Worm (Caenorhabditis elegans) whole organism, L1 larva: ENCODE measurements around the gene sel-13.

Experiments
- F16B12.6 ChIP-seq: fragments of 150-350 bp; optimal IDR thresholded peaks from 2 replicates; lab custom pipeline; 2014; ENCODE audit warnings: missing biosample characterization, missing genetic modification characterization
- aly-2 ChIP-seq: fragments of 150-350 bp; optimal IDR thresholded peaks from 2 replicates; lab custom pipeline; 2014; ENCODE audit warnings: missing biosample characterization, missing genetic modification characterization
- ceh-88 ChIP-seq: fragments of 200-800 bp; sonication (Bioruptor generic); IDR thresholded peaks from 2 replicates; pipeline ENCODE4 v1.3.6; 2022; ENCODE audit warnings: missing genetic modification characterization, missing compliant biosample characterization
- egl-27 ChIP-seq, 2 experiments: fragments of 150-350 bp in 1 of 2; sonication (generic microtip); optimal IDR thresholded peaks; 3 replicates each; lab custom pipeline; 2017 to 2018; ENCODE audit warnings: missing biosample characterization in 2 of 2, missing genetic modification characterization in 2 of 2, missing genetic modification reagents in 2 of 2
- lin-39 ChIP-seq: fragments of 150-350 bp; optimal IDR thresholded peaks from 2 replicates; lab custom pipeline; 2014; ENCODE audit warnings: missing biosample characterization, missing genetic modification reagents, missing genetic modification characterization
- nhr-11 ChIP-seq: fragments of 150-350 bp; optimal IDR thresholded peaks from 2 replicates; lab custom pipeline; 2014; ENCODE audit warnings: missing biosample characterization, missing genetic modification characterization
- nhr-237 ChIP-seq: fragments of 150-350 bp; optimal IDR thresholded peaks from 2 replicates; lab custom pipeline; 2014; ENCODE audit warnings: missing biosample characterization, missing genetic modification characterization
- nhr-84 ChIP-seq: sonication (generic microtip); optimal IDR thresholded peaks from 2 replicates; lab custom pipeline; 2017; ENCODE audit warnings: missing biosample characterization, missing genetic modification characterization
- pag-3 ChIP-seq: sonication (generic microtip); optimal IDR thresholded peaks from 2 replicates; lab custom pipeline; 2017; ENCODE audit warnings: missing genetic modification characterization, mild to moderate bottlenecking, missing compliant biosample characterization, antibody characterized with exemption, borderline replicate concordance; ENCODE audit not compliant: insufficient read depth
- skn-1 ChIP-seq: fragments of 150-350 bp; optimal IDR thresholded peaks from 2 replicates; lab custom pipeline; 2014; ENCODE audit warnings: missing biosample characterization, missing genetic modification characterization
- xbp-1 ChIP-seq: sonication (generic microtip); optimal IDR thresholded peaks from 2 replicates; lab custom pipeline; 2016; ENCODE audit warnings: missing genetic modification characterization, missing compliant biosample characterization

DNA sequence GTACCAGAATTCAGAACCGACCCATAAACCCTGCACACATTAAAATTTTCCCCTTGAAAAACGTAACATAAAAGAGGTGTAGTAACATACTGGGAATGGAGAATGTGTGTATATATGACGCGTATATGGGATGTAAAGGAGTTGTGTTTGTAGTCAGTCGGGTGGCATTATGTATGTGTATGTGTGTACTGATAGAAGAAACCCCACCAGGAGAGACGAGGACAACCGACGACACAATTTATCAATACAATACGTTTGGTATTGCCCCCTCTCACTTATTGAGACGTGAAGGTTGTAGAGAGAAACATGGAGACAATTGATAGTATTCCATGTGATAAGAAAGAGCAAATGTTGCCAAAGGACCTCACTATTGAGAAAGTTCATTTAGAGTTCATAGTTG lies 32.0 kb downstream of the sel-13 start:
- TF ChIP-seq egl-27 (tag; optimal IDR thresholded peaks at IDR 0.05; lab: Kevin White, UChicago) (no peak), pag-3 (tag; lab: Kevin White, UChicago) (no peak), nhr-237 (tag; lab: Kevin White, UChicago) (no peak), lin-39 (tag; lab: Kevin White, UChicago) (no peak), F16B12.6 (tag; lab: Kevin White, UChicago) (no peak), nhr-11 (tag; lab: Kevin White, UChicago) (no peak), aly-2 (no peak), skn-1 (no peak), nhr-84 (no peak), xbp-1 (tag; lab: Kevin White, UChicago) (no peak), ceh-88 (GFP tag; lab: Robert Waterston, UW) (no peak)
